Fruit fly (Drosophila melanogaster) whole organism, embryonic: ENCODE data around the gene nAChRalpha5.

Experiments
- Atf3 ChIP-seq: fragments of 200-800 bp; sonication (Bioruptor generic); optimal IDR thresholded peaks from 3 replicates; lab custom pipeline; 2016; ENCODE audit warnings: missing biosample characterization, missing genetic modification characterization
- Awh ChIP-seq: fragments of 200-800 bp; sonication (Bioruptor generic); IDR thresholded peaks from 2 replicates; pipeline ENCODE4, ENCODE4 v1.3.6; 2022; ENCODE audit warnings: missing biosample characterization, missing genetic modification characterization
- Bteb2 ChIP-seq: fragments of 200-800 bp; sonication (Bioruptor generic); optimal IDR thresholded peaks from 2 replicates; lab custom pipeline; 2016; ENCODE audit warnings: missing biosample characterization, missing genetic modification characterization
- CG10462 ChIP-seq: fragments of 200-800 bp; sonication (Bioruptor generic); optimal IDR thresholded peaks from 2 replicates; lab custom pipeline; 2016; ENCODE audit warnings: missing biosample characterization, missing genetic modification characterization
- CG10543 ChIP-seq: fragments of 200-800 bp; sonication (Bioruptor generic); optimal IDR thresholded peaks from 3 replicates; lab custom pipeline; 2017; ENCODE audit warnings: missing biosample characterization, mild to moderate bottlenecking, missing genetic modification characterization, moderate library complexity
- CG12659 ChIP-seq: fragments of 200-800 bp; sonication (Bioruptor generic); optimal IDR thresholded peaks from 3 replicates; lab custom pipeline; 2017; ENCODE audit warnings: mild to moderate bottlenecking, missing biosample characterization, missing genetic modification reagents, missing genetic modification characterization
- CG13296 ChIP-seq: fragments of 200-800 bp; sonication (Bioruptor generic); optimal IDR thresholded peaks from 3 replicates; lab custom pipeline; 2018; ENCODE audit warnings: missing biosample characterization, mild to moderate bottlenecking, missing genetic modification characterization
- CG13424 ChIP-seq: fragments of 200-800 bp; sonication (Bioruptor generic); optimal IDR thresholded peaks from 2 replicates; lab custom pipeline; 2019; ENCODE audit warnings: missing biosample characterization, mild to moderate bottlenecking, missing genetic modification characterization, moderate library complexity
- CG14860 ChIP-seq: fragments of 200-800 bp; sonication (Bioruptor generic); IDR thresholded peaks from 3 replicates; pipeline ENCODE4 v1.3.6; 2022; ENCODE audit warnings: missing biosample characterization, missing genetic modification characterization; ENCODE audit not compliant: partially characterized antibody
- CG15073 ChIP-seq: fragments of 200-800 bp; sonication (Bioruptor generic); optimal IDR thresholded peaks from 2 replicates; lab custom pipeline; 2016; ENCODE audit warnings: missing biosample characterization, missing genetic modification characterization
- CG1603 ChIP-seq: fragments of 200-800 bp; sonication (Bioruptor generic); optimal IDR thresholded peaks from 2 replicates; lab custom pipeline; 2019; ENCODE audit warnings: missing biosample characterization, mild to moderate bottlenecking, missing genetic modification characterization, moderate library complexity
- CG16813 ChIP-seq: fragments of 200-800 bp; sonication (Bioruptor generic); IDR thresholded peaks from 3 replicates; pipeline ENCODE4 v1.3.6; 2022; ENCODE audit warnings: missing biosample characterization, missing genetic modification characterization; ENCODE audit not compliant: partially characterized antibody
- CG18764 ChIP-seq: fragments of 200-800 bp; sonication (Bioruptor generic); optimal IDR thresholded peaks from 3 replicates; lab custom pipeline; 2016; ENCODE audit warnings: missing biosample characterization, missing genetic modification characterization
- CG2120 ChIP-seq: fragments of 200-800 bp; sonication (Bioruptor generic); optimal IDR thresholded peaks from 3 replicates; lab custom pipeline; 2016; ENCODE audit warnings: missing biosample characterization, missing genetic modification characterization
- CG3065 ChIP-seq: fragments of 200-800 bp; sonication (Bioruptor generic); optimal IDR thresholded peaks from 2 replicates; lab custom pipeline; 2016; ENCODE audit warnings: missing biosample characterization, missing genetic modification characterization
- CG31388 ChIP-seq: fragments of 200-800 bp; sonication (Bioruptor generic); optimal IDR thresholded peaks from 2 replicates; lab custom pipeline; 2016; ENCODE audit warnings: missing biosample characterization, missing genetic modification characterization
- CG32532 ChIP-seq: fragments of 200-800 bp; sonication (Bioruptor generic); IDR thresholded peaks from 2 replicates; pipeline ENCODE4 v1.3.6; 2022; ENCODE audit warnings: missing biosample characterization, missing genetic modification characterization
- CG6765 ChIP-seq: fragments of 200-800 bp; sonication (Bioruptor generic); optimal IDR thresholded peaks from 3 replicates; lab custom pipeline; 2017; ENCODE audit warnings: missing biosample characterization, mild to moderate bottlenecking, missing genetic modification characterization
- CG6854 ChIP-seq: fragments of 200-800 bp; sonication (Bioruptor generic); optimal IDR thresholded peaks from 3 replicates; lab custom pipeline; 2017; ENCODE audit warnings: missing biosample characterization, mild to moderate bottlenecking, missing genetic modification characterization
- CG8281 ChIP-seq: fragments of 200-800 bp; sonication (Bioruptor generic); optimal IDR thresholded peaks from 2 replicates; lab custom pipeline; 2018; ENCODE audit warnings: missing biosample characterization, mild to moderate bottlenecking, missing genetic modification characterization, moderate library complexity
- CG8478 ChIP-seq: fragments of >200 bp; optimal IDR thresholded peaks from 2 replicates; lab custom pipeline; 2018
- Camta ChIP-seq: fragments of 200-800 bp; sonication (Bioruptor generic); optimal IDR thresholded peaks from 2 replicates; lab custom pipeline; 2016; ENCODE audit warnings: missing biosample characterization, missing genetic modification characterization
- Gsc ChIP-seq: fragments of 200-800 bp; sonication (Bioruptor generic); IDR thresholded peaks from 2 replicates; pipeline ENCODE4 v1.3.6; 2022; ENCODE audit warnings: missing biosample characterization, missing genetic modification characterization
- Hr3 ChIP-seq: fragments of 200-800 bp; sonication (Bioruptor generic); optimal IDR thresholded peaks from 3 replicates; lab custom pipeline; 2016; ENCODE audit warnings: missing biosample characterization, missing genetic modification characterization
- Hr39 ChIP-seq: fragments of >200 bp; optimal IDR thresholded peaks from 2 replicates; lab custom pipeline; 2017
- MTF-1 ChIP-seq: fragments of 200-800 bp; sonication (Bioruptor generic); optimal IDR thresholded peaks from 2 replicates; lab custom pipeline; 2018; ENCODE audit warnings: missing biosample characterization, mild to moderate bottlenecking, missing genetic modification characterization, borderline replicate concordance
- Oaz ChIP-seq: fragments of 200-800 bp; sonication (Bioruptor generic); IDR thresholded peaks from 2 replicates; pipeline ENCODE4 v1.3.6; 2022; ENCODE audit warnings: missing biosample characterization, missing genetic modification characterization
- PHDP ChIP-seq: fragments of 200-800 bp; sonication (Bioruptor generic); optimal IDR thresholded peaks from 3 replicates; lab custom pipeline; 2018; ENCODE audit warnings: missing biosample characterization, mild to moderate bottlenecking, missing genetic modification characterization, moderate library complexity
- Ravus ChIP-seq: fragments of 200-800 bp; sonication (Bioruptor generic); IDR thresholded peaks from 2 replicates; pipeline ENCODE4 v1.3.6; 2022; ENCODE audit warnings: missing biosample characterization, missing genetic modification characterization
- Scr ChIP-seq: fragments of 200-800 bp; sonication (Bioruptor generic); IDR thresholded peaks from 2 replicates; pipeline ENCODE4 v1.3.6; 2022; ENCODE audit warnings: missing biosample characterization, missing genetic modification characterization; ENCODE audit not compliant: partially characterized antibody
- Xbp1 ChIP-seq: fragments of 200-800 bp; sonication (Bioruptor generic); optimal IDR thresholded peaks from 3 replicates; lab custom pipeline; 2016; ENCODE audit warnings: missing biosample characterization, mild to moderate bottlenecking, missing genetic modification characterization
- bowl ChIP-seq: fragments of 200-800 bp; sonication (Bioruptor generic); IDR thresholded peaks from 2 replicates; pipeline ENCODE4 v1.3.6; 2022; ENCODE audit warnings: missing biosample characterization, missing genetic modification characterization
- br ChIP-seq: fragments of >200 bp; optimal IDR thresholded peaks from 2 replicates; lab custom pipeline; 2017
- chm ChIP-seq: fragments of 200-800 bp; sonication (Bioruptor generic); IDR thresholded peaks from 2 replicates; pipeline ENCODE4 v1.3.6; 2022; ENCODE audit warnings: missing biosample characterization, missing genetic modification characterization
- crol ChIP-seq: fragments of 200-800 bp; sonication (Bioruptor generic); IDR thresholded peaks from 2 replicates; pipeline ENCODE4 v1.3.6; 2022; ENCODE audit warnings: missing biosample characterization, missing genetic modification characterization
- cwo ChIP-seq: fragments of 200-800 bp; sonication (Bioruptor generic); optimal IDR thresholded peaks from 3 replicates; lab custom pipeline; 2017; ENCODE audit warnings: missing biosample characterization, missing genetic modification characterization, mild to moderate bottlenecking, moderate library complexity, missing genetic modification reagents
- da ChIP-seq: fragments of 200-800 bp; sonication (Bioruptor generic); optimal IDR thresholded peaks from 2 replicates; lab custom pipeline; 2016; ENCODE audit warnings: missing biosample characterization, missing genetic modification characterization
- dmrt99B ChIP-seq: fragments of 200-800 bp; sonication (Bioruptor generic); optimal IDR thresholded peaks from 2 replicates; lab custom pipeline; 2018; ENCODE audit warnings: missing biosample characterization, mild to moderate bottlenecking, missing genetic modification characterization, moderate library complexity
- emc ChIP-seq: fragments of 200-800 bp; sonication (Bioruptor generic); optimal IDR thresholded peaks from 2 replicates; lab custom pipeline; 2016; ENCODE audit warnings: missing biosample characterization, missing genetic modification characterization
- exex ChIP-seq: fragments of 200-800 bp; sonication (Bioruptor generic); optimal IDR thresholded peaks from 4 replicates; lab custom pipeline; 2018; ENCODE audit warnings: missing biosample characterization, mild to moderate bottlenecking, missing genetic modification characterization, moderate library complexity
- eyg ChIP-seq: fragments of 200-800 bp; sonication (Bioruptor generic); optimal IDR thresholded peaks from 3 replicates; lab custom pipeline; 2016; ENCODE audit warnings: missing biosample characterization, missing genetic modification characterization
- gcm2 ChIP-seq: fragments of 200-800 bp; sonication (Bioruptor generic); optimal IDR thresholded peaks from 2 replicates; lab custom pipeline; 2016; ENCODE audit warnings: missing biosample characterization, missing genetic modification characterization
- inv ChIP-seq: fragments of 200-800 bp; sonication (Bioruptor generic); IDR thresholded peaks from 2 replicates; pipeline ENCODE4 v1.3.6; 2022; ENCODE audit warnings: missing biosample characterization, missing genetic modification characterization; ENCODE audit not compliant: partially characterized antibody
- luna ChIP-seq: fragments of 200-800 bp; sonication (Bioruptor generic); optimal IDR thresholded peaks from 2 replicates; lab custom pipeline; 2016; ENCODE audit warnings: missing biosample characterization, missing genetic modification characterization
- nau ChIP-seq: fragments of 200-800 bp; sonication (Bioruptor generic); optimal IDR thresholded peaks from 3 replicates; lab custom pipeline; 2017; ENCODE audit warnings: missing biosample characterization, mild to moderate bottlenecking, missing genetic modification characterization, missing genetic modification reagents
- nom ChIP-seq: fragments of 200-800 bp; sonication (Bioruptor generic); optimal IDR thresholded peaks from 2 replicates; lab custom pipeline; 2017; ENCODE audit warnings: missing biosample characterization, missing genetic modification characterization, mild to moderate bottlenecking, moderate library complexity, missing genetic modification reagents
- ro ChIP-seq: fragments of 200-800 bp; sonication (Bioruptor generic); IDR thresholded peaks from 2 replicates; pipeline ENCODE4 v1.3.6; 2022; ENCODE audit warnings: missing biosample characterization, missing genetic modification characterization
- run ChIP-seq: fragments of 200-800 bp; sonication (Bioruptor generic); optimal IDR thresholded peaks from 3 replicates; lab custom pipeline; 2018; ENCODE audit warnings: missing biosample characterization, mild to moderate bottlenecking, missing genetic modification characterization
- sd ChIP-seq: fragments of 200-800 bp; sonication (Bioruptor generic); optimal IDR thresholded peaks from 3 replicates; lab custom pipeline; 2018; ENCODE audit warnings: missing biosample characterization, mild to moderate bottlenecking, missing genetic modification characterization, moderate library complexity
- sna ChIP-seq: fragments of 200-800 bp; sonication (Bioruptor generic); IDR thresholded peaks from 2 replicates; pipeline ENCODE4 v1.3.6; 2022; ENCODE audit warnings: missing biosample characterization, missing genetic modification characterization; ENCODE audit not compliant: partially characterized antibody
- tll ChIP-seq, 2 experiments: fragments of 200-800 bp in 1 of 2; fragments of >200 bp in 1 of 2; sonication (Bioruptor generic) in 1 of 2; optimal IDR thresholded peaks; 2 replicates each; lab custom pipeline; 2017 to 2019; ENCODE audit warnings: missing biosample characterization in 2 of 2, missing genetic modification characterization in 2 of 2, mild to moderate bottlenecking in 1 of 2, moderate library complexity in 1 of 2
- yki ChIP-seq: fragments of >200 bp; optimal IDR thresholded peaks from 3 replicates; lab custom pipeline; 2018

nAChRalpha5 gene

dm6 chr2L:14021646-14022129, 18.3 kb upstream of the nAChRalpha5 start (continued):
- no peak for TF ChIP-seq gcm2 (GFP tag; lab: Kevin White, UChicago)
- TF ChIP-seq Gsc (GFP tag; lab: Robert Waterston, UW), result no peak
- 0 out of 3 replicates have a peak, but pooled peaks have one; percentile 23 for TF ChIP-seq CG16813 (GFP tag; lab: Robert Waterston, UW)
- peak; percentile 13 for TF ChIP-seq Scr (GFP tag; lab: Robert Waterston, UW)
- TF ChIP-seq CG32532 (GFP tag; lab: Robert Waterston, UW), result no peak
- no peak for TF ChIP-seq CG12659
- TF ChIP-seq Hr3 (GFP tag; lab: Kevin White, UChicago), result no peak
- TF ChIP-seq eyg (GFP tag; lab: Kevin White, UChicago), result peak; percentile 27
- TF ChIP-seq CG8281 (tag; lab: Kevin White, UChicago), result no peak
- TF ChIP-seq luna (GFP tag; lab: Kevin White, UChicago), result no peak
- TF ChIP-seq Oaz (GFP tag; lab: Robert Waterston, UW), result no peak
- no peak for TF ChIP-seq CG13296 (GFP tag; lab: Kevin White, UChicago)
- no peak for TF ChIP-seq nau (GFP tag; lab: Kevin White, UChicago)
- peak; percentile 99 for TF ChIP-seq crol (GFP tag; lab: Robert Waterston, UW)
- TF ChIP-seq br (lab: Kevin White, UChicago), result no peak
- no peak for TF ChIP-seq Camta
- peak; percentile 49; the same call in 1 of the 3 replicates for TF ChIP-seq CG14860 (GFP tag; lab: Robert Waterston, UW)
- TF ChIP-seq Ravus, result no peak
- TF ChIP-seq ro (GFP tag; lab: Robert Waterston, UW), result no peak
- peak; percentile 94 for TF ChIP-seq CG10543
- no peak for TF ChIP-seq bowl (GFP tag; lab: Robert Waterston, UW)
- TF ChIP-seq MTF-1 (GFP tag; lab: Kevin White, UChicago), result no peak
- TF ChIP-seq tll (GFP tag; optimal IDR thresholded peaks at IDR 0.05; lab: Kevin White, UChicago), result no peak
- TF ChIP-seq CG8478 (lab: Kevin White, UChicago), result peak; percentile 68
- TF ChIP-seq CG10462 (GFP tag; lab: Kevin White, UChicago), result no peak
- TF ChIP-seq CG18764 (GFP tag; lab: Kevin White, UChicago), result no peak
- TF ChIP-seq chm (GFP tag; lab: Robert Waterston, UW), result peak; percentile 53
- peak; percentile 68 for TF ChIP-seq sna
- no peak for TF ChIP-seq Hr39 (lab: Kevin White, UChicago)
- no peak for TF ChIP-seq exex (tag; lab: Kevin White, UChicago)
- TF ChIP-seq Bteb2 (GFP tag; lab: Kevin White, UChicago), result no peak
- no peak for TF ChIP-seq PHDP (tag; lab: Kevin White, UChicago)
- TF ChIP-seq Awh, result no peak
- TF ChIP-seq da (GFP tag; lab: Kevin White, UChicago), result no peak
- no peak for TF ChIP-seq CG3065 (GFP tag; lab: Kevin White, UChicago)
- no peak for TF ChIP-seq emc (GFP tag; lab: Kevin White, UChicago)
- TF ChIP-seq CG31388 (GFP tag; lab: Kevin White, UChicago), result no peak
- no peak for TF ChIP-seq CG13424
- TF ChIP-seq CG15073 (GFP tag; lab: Kevin White, UChicago), result no peak
- TF ChIP-seq CG2120 (GFP tag; lab: Kevin White, UChicago), result no peak
- no peak for TF ChIP-seq cwo (GFP tag; lab: Kevin White, UChicago)
- TF ChIP-seq inv (GFP tag; lab: Robert Waterston, UW), result no peak
- no peak for TF ChIP-seq dmrt99B (tag; lab: Kevin White, UChicago)
- TF ChIP-seq CG1603, result peak; percentile 17
- no peak for TF ChIP-seq CG6854 (GFP tag; lab: Kevin White, UChicago)
- TF ChIP-seq sd (tag; lab: Kevin White, UChicago), result no peak
- no peak for TF ChIP-seq CG6765 (GFP tag; lab: Kevin White, UChicago)
- no peak for TF ChIP-seq Atf3 (GFP tag; lab: Kevin White, UChicago)
- no peak for TF ChIP-seq run (tag; lab: Kevin White, UChicago)
- no peak for TF ChIP-seq Xbp1 (GFP tag; lab: Kevin White, UChicago)
- TF ChIP-seq nom, result no peak
- no peak for TF ChIP-seq yki (lab: Kevin White, UChicago)
